Worm (Caenorhabditis elegans): ENCODE measurements around the gene H02F09.3.

Gene H02F09.3

DNA sequence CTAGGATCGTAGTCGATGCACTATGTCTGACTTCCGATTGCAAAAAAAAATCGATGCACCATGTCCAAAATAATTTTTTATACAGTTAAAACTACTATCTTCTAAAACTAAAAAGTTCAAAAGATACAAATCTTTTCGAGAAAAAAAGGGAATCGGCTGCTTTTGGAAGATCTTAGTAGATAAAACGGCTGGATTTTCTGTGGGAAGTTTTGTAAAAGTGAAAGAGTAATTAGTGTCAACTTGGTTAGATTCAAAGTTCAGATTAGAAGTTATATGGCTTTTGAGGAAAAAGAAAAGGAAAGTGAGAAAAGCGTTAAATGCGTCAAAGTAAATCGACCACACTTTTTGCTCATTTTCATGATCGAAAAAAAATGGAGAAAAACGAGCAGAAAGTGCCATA lies 18.6 kb downstream of the H02F09.3 start:
- TF ChIP-seq ztf-23 (GFP tag; IDR thresholded peaks at IDR 0.05) (no peak), ref-1 (GFP tag; conservative IDR thresholded peaks at IDR 0.05) (no peak), T22C8.4 (GFP tag; IDR thresholded peaks at IDR 0.05) (no peak), flt-1 (GFP tag; IDR thresholded peaks at IDR 0.05) (no peak), ztf-29 (GFP tag; IDR thresholded peaks at IDR 0.05) (no peak), klf-2 (GFP tag; conservative IDR thresholded peaks at IDR 0.05) (no peak), cog-1 (tag; optimal IDR thresholded peaks at IDR 0.05) (no peak), med-1 (GFP tag; optimal IDR thresholded peaks at IDR 0.05; ENCODE audit: insufficient read depth) (no peak), tab-1 (GFP tag; IDR thresholded peaks at IDR 0.05) (no peak)

DNA sequence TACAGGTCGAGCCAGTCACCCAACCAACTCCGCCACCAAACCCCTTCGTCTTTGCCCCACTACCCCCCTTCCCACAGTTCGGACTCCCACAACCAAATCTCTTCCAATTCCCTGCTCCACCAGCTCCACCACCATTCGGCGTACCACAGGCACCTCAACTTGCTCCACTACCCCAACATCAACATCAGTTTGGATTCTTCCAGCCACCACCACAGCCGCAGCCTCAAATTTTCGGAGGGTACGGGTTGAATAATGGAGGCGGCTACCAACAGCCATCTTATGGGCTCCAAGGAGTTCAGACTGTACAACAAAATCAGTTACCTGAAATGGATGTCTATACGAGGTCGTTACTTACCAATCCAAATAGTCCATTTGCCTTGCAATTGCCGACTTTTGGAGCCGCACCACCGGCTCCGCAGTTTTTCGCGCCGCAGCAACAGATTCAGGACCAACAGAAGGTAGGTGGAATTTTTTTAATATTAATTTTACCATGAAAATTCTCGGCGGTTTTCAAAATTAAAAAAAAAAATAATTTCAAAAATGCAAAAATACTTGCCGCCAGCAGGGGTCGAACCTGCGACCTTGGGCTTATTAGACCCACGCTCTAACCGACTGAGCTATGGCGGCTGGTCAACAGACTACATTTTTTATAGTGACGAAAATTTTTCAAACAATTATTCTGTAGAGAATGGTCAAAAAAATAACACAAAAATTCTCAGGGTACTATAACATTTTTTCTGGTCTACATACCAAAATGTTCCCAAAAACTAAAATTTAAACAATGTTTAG lies 20.8 kb downstream of the H02F09.3 start:
- TF ChIP-seq klf-2 (GFP tag; conservative IDR thresholded peaks at IDR 0.05): no peak
- no peak for TF ChIP-seq med-1 (GFP tag; optimal IDR thresholded peaks at IDR 0.05; ENCODE audit: insufficient read depth)
- no peak for TF ChIP-seq cog-1 (tag; optimal IDR thresholded peaks at IDR 0.05)
- no peak for TF ChIP-seq tab-1 (GFP tag; IDR thresholded peaks at IDR 0.05)
- TF ChIP-seq T22C8.4 (GFP tag; IDR thresholded peaks at IDR 0.05): no peak
- no peak for TF ChIP-seq ztf-23 (GFP tag; IDR thresholded peaks at IDR 0.05)
- no peak for TF ChIP-seq ztf-29 (GFP tag; IDR thresholded peaks at IDR 0.05)
- no peak for TF ChIP-seq ref-1 (GFP tag; conservative IDR thresholded peaks at IDR 0.05)
- no peak for TF ChIP-seq flt-1 (GFP tag; IDR thresholded peaks at IDR 0.05)

DNA sequence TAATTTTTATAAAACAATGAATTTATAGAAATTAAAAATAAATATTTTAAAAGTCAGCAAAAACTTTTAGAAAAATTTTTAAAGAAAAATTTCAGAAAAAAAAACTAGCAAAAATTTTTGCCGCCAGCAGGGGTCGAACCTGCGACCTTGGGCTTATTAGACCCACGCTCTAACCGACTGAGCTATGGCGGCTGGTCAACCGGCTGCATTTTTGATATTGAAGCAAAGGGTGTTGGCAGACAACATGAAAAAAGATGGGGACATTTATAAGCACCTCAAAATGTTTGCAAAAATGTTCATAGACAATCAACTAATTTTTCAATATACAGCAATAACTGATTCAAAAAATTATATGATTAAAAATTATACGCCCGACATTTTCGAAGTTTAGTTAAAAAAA lies 21.5 kb downstream of the H02F09.3 start:
- TF ChIP-seq flt-1 (GFP tag; IDR thresholded peaks at IDR 0.05): no peak
- no peak for TF ChIP-seq klf-2 (GFP tag; conservative IDR thresholded peaks at IDR 0.05)
- TF ChIP-seq med-1 (GFP tag; optimal IDR thresholded peaks at IDR 0.05; ENCODE audit: insufficient read depth): no peak
- no peak for TF ChIP-seq T22C8.4 (GFP tag; IDR thresholded peaks at IDR 0.05)
- no peak for TF ChIP-seq tab-1 (GFP tag; IDR thresholded peaks at IDR 0.05)
- no peak for TF ChIP-seq cog-1 (tag; optimal IDR thresholded peaks at IDR 0.05)
- no peak for TF ChIP-seq ztf-29 (GFP tag; IDR thresholded peaks at IDR 0.05)
- no peak for TF ChIP-seq ref-1 (GFP tag; conservative IDR thresholded peaks at IDR 0.05)
- no peak for TF ChIP-seq ztf-23 (GFP tag; IDR thresholded peaks at IDR 0.05)

DNA sequence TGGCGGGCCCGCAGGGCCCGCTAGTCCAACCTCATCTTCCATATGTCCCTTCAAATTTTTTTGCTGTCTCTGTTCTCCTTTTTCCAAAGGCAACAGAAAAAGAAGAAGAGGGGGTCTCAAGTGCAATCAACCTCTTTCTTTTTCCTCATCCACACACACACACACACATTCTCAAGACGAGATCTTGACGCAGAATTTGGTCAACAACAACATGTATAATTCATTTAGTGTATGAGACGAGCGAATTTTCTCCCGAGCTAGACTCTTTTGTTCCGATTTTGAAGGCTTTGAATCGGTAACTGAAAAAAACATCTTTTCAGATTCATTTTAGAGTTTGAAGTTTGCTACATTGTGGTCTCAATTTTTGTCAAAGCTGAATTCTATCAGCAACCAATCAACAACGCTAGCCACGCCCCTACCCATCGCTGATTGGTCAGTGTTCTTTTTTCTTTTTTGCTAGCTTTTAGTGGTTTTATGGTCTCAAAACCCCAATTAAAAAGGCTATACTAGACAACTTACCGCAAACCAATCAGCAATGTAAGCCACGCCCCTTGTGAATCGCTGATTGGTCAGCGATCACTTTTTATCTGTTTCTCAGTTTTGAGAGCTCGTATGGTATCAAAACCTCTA lies 29.7 kb downstream of the H02F09.3 start:
- no peak for TF ChIP-seq ztf-23 (GFP tag; IDR thresholded peaks at IDR 0.05)
- no peak for TF ChIP-seq ztf-29 (GFP tag; IDR thresholded peaks at IDR 0.05)
- no peak for TF ChIP-seq cog-1 (tag; optimal IDR thresholded peaks at IDR 0.05)
- TF ChIP-seq ref-1 (GFP tag; conservative IDR thresholded peaks at IDR 0.05): no peak
- no peak for TF ChIP-seq klf-2 (GFP tag; conservative IDR thresholded peaks at IDR 0.05)
- TF ChIP-seq flt-1 (GFP tag; IDR thresholded peaks at IDR 0.05): no peak
- TF ChIP-seq T22C8.4 (GFP tag; IDR thresholded peaks at IDR 0.05): no peak
- TF ChIP-seq tab-1 (GFP tag; IDR thresholded peaks at IDR 0.05): no peak
- no peak for TF ChIP-seq med-1 (GFP tag; optimal IDR thresholded peaks at IDR 0.05; ENCODE audit: insufficient read depth)

DNA sequence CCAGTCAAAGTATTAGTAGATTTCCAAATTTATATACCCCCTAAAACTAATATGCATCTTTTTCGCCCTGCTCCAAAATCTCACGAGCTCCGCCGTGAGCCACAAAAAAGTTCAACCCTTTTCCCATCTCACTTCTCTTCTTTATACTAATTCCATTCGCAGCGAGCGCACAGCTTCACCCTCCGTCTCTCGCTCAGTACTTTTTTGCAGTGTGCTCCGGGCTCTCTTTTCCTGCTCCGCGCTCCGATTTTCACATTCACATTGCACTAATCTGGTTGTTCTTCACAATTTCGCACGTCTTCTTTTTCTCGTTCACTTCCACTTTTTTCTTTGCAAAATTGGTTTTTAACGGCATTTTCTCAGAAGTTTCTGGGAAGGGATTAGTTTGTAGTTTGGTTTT lies 30.8 kb downstream of the H02F09.3 start:
- no peak for TF ChIP-seq ztf-29 (GFP tag; IDR thresholded peaks at IDR 0.05)
- no peak for TF ChIP-seq med-1 (GFP tag; optimal IDR thresholded peaks at IDR 0.05; ENCODE audit: insufficient read depth)
- TF ChIP-seq cog-1 (tag; optimal IDR thresholded peaks at IDR 0.05): no peak
- no peak for TF ChIP-seq ztf-23 (GFP tag; IDR thresholded peaks at IDR 0.05)
- TF ChIP-seq klf-2 (GFP tag; conservative IDR thresholded peaks at IDR 0.05): no peak
- no peak for TF ChIP-seq T22C8.4 (GFP tag; IDR thresholded peaks at IDR 0.05)
- TF ChIP-seq ref-1 (GFP tag; conservative IDR thresholded peaks at IDR 0.05): no peak
- TF ChIP-seq tab-1 (GFP tag; IDR thresholded peaks at IDR 0.05): no peak
- no peak for TF ChIP-seq flt-1 (GFP tag; IDR thresholded peaks at IDR 0.05)

DNA sequence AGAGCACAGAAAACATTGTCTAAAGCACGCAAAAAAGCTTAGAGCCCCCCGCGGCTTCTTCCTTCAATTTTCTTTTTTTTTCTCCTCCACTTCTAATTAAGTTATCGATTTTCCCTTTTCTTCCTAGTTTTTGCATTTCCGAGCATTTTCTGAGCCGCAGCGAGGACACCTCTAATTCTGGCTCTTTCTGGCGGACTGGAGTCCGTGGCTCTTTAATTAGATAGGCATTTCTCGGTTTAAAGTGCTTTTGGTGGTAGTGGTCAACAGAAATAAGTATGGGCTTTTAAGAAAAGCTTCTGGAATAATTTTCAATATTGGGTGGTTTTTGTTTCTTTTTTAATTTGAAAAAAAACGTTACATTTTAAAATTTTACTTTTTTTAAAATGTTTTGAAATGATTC lies 33.1 kb downstream of the H02F09.3 start:
- TF ChIP-seq tab-1 (GFP tag; IDR thresholded peaks at IDR 0.05): no peak
- TF ChIP-seq klf-2 (GFP tag; conservative IDR thresholded peaks at IDR 0.05): no peak
- no peak for TF ChIP-seq cog-1 (tag; optimal IDR thresholded peaks at IDR 0.05)
- no peak for TF ChIP-seq T22C8.4 (GFP tag; IDR thresholded peaks at IDR 0.05)
- TF ChIP-seq ref-1 (GFP tag; conservative IDR thresholded peaks at IDR 0.05): no peak
- no peak for TF ChIP-seq ztf-23 (GFP tag; IDR thresholded peaks at IDR 0.05)
- no peak for TF ChIP-seq ztf-29 (GFP tag; IDR thresholded peaks at IDR 0.05)
- TF ChIP-seq flt-1 (GFP tag; IDR thresholded peaks at IDR 0.05): no peak
- TF ChIP-seq med-1 (GFP tag; optimal IDR thresholded peaks at IDR 0.05; ENCODE audit: insufficient read depth): no peak

DNA sequence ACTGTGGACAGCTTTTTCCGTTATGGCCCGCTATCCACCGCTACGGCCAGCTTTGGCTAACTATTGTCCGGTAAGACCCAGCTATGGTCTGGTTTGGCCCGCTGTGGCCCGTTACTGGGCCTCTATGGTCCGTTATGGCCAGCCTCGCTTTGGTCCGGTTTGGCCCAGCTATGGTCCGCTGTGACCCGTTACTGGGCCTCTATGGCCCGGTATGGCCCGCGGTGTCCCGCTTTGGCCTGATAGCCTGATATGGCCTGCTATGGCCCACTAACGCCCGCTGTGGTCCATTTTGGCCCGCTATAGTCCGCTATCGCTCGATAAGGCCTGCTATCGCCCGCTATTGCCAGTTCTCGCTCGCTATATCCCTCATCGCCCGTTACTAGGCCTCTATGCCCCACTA lies 34.1 kb downstream of the H02F09.3 start:
- TF ChIP-seq ztf-23 (GFP tag; IDR thresholded peaks at IDR 0.05): no peak
- no peak for TF ChIP-seq tab-1 (GFP tag; IDR thresholded peaks at IDR 0.05)
- no peak for TF ChIP-seq klf-2 (GFP tag; conservative IDR thresholded peaks at IDR 0.05)
- no peak for TF ChIP-seq ref-1 (GFP tag; conservative IDR thresholded peaks at IDR 0.05)
- no peak for TF ChIP-seq med-1 (GFP tag; optimal IDR thresholded peaks at IDR 0.05; ENCODE audit: insufficient read depth)
- no peak for TF ChIP-seq T22C8.4 (GFP tag; IDR thresholded peaks at IDR 0.05)
- TF ChIP-seq ztf-29 (GFP tag; IDR thresholded peaks at IDR 0.05): no peak
- TF ChIP-seq cog-1 (tag; optimal IDR thresholded peaks at IDR 0.05): no peak
- no peak for TF ChIP-seq flt-1 (GFP tag; IDR thresholded peaks at IDR 0.05)

DNA sequence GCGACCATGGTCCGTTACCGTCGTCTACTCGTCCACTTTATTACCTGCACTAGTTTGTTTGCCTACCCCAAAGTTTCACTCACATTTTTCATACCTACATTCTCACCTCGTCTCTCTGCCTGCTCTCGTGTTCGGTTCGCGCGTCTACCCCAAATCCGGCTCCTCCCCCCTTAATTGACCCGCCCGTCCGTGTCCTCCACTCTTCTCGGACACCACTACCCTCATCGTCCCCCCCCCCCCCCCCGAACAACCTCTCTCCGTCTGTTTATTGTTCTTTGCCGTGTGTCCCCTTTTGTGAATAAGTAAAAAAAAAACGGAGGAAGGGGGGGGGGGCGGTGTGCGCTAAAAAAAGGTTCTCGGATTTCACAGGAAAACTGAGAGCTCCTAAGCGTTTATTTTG lies 34.5 kb downstream of the H02F09.3 start:
- TF ChIP-seq tab-1 (GFP tag; IDR thresholded peaks at IDR 0.05): no peak

DNA sequence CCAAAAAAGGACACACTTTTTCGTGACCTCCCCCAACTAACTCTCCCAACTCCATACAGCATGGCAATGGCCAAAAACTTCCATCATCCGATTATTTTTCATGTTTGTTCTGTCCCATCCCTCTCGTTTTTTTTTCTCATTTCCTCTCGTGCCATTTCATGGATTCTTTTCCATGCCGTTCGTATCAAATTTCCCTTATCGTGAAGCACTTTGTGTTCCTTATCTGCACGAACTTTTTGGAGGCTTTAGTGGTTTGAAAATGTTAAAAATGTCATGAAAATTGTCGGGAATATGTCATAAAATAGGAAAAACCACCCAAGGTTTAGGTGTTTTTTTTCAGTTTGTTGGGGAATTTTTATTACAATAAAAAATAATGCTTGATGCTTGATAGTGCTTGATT lies 35.2 kb downstream of the H02F09.3 start:
- TF ChIP-seq tab-1 (GFP tag; IDR thresholded peaks at IDR 0.05) (no peak), ztf-23 (GFP tag; IDR thresholded peaks at IDR 0.05) (no peak), cog-1 (tag; optimal IDR thresholded peaks at IDR 0.05) (no peak), ztf-29 (GFP tag; IDR thresholded peaks at IDR 0.05) (no peak), T22C8.4 (GFP tag; IDR thresholded peaks at IDR 0.05) (no peak), flt-1 (GFP tag; IDR thresholded peaks at IDR 0.05) (no peak), med-1 (GFP tag; optimal IDR thresholded peaks at IDR 0.05; ENCODE audit: insufficient read depth) (no peak), klf-2 (GFP tag; conservative IDR thresholded peaks at IDR 0.05) (no peak), ref-1 (GFP tag; conservative IDR thresholded peaks at IDR 0.05) (no peak)

Measured in whole organism, midembryonic.